Fruit fly (Drosophila melanogaster): Measurements from ENCODE around the gene SAK.

SAK gene

dm6 chr3L:21536857-21537256 is 21.2 kb upstream of the SAK start, which contains the start of gene Rpn10 (continued):
- TF ChIP-seq kay (GFP tag; optimal IDR thresholded peaks at IDR 0.05) (no peak), CG30403 (GFP tag; optimal IDR thresholded peaks at IDR 0.05) (peak; percentile 33), CG7987 (GFP tag; optimal IDR thresholded peaks at IDR 0.05) (peak; percentile 2), sna (GFP tag; IDR thresholded peaks at IDR 0.05; ENCODE audit: partially characterized antibody) (peak; percentile 94), Lhr (GFP tag; optimal IDR thresholded peaks at IDR 0.05) (peak; percentile 73), crol (GFP tag; IDR thresholded peaks at IDR 0.05) (no peak), TFAM (GFP tag; optimal IDR thresholded peaks at IDR 0.05) (no peak), Hsf (GFP tag; optimal IDR thresholded peaks at IDR 0.05) (peak; percentile 48), gsb-n (tag; optimal IDR thresholded peaks at IDR 0.05) (no peak), h (optimal IDR thresholded peaks at IDR 0.05) (no peak), CG15514 (GFP tag; optimal IDR thresholded peaks at IDR 0.05) (peak; percentile 80), MESR4 (GFP tag; optimal IDR thresholded peaks at IDR 0.05) (peak; percentile 76), ac (GFP tag; optimal IDR thresholded peaks at IDR 0.05) (no peak), CG17829 (tag; optimal IDR thresholded peaks at IDR 0.05) (peak; percentile 58), unc-4 (GFP tag; IDR thresholded peaks at IDR 0.05; ENCODE audit: partially characterized antibody) (peak; percentile 97), nom (GFP tag; optimal IDR thresholded peaks at IDR 0.05) (peak; percentile 8), unpg (GFP tag; optimal IDR thresholded peaks at IDR 0.05) (no peak), CG6791 (GFP tag; IDR thresholded peaks at IDR 0.05; ENCODE audit: partially characterized antibody) (peak; percentile 98), CG3995 (GFP tag; optimal IDR thresholded peaks at IDR 0.05) (peak; percentile 43), chm (GFP tag; IDR thresholded peaks at IDR 0.05) (no peak), CoRest (tag; optimal IDR thresholded peaks at IDR 0.05) (peak; percentile 67), CG12942 (GFP tag; optimal IDR thresholded peaks at IDR 0.05) (no peak), lola (GFP tag; optimal IDR thresholded peaks at IDR 0.05) (peak in 1 of 3 experiments; percentile 13), CG9932 (GFP tag; IDR thresholded peaks at IDR 0.05) (no peak), Xrp1 (GFP tag; IDR thresholded peaks at IDR 0.05) (no peak), Med (GFP tag) (peak; percentile 85), CG18262 (tag; optimal IDR thresholded peaks at IDR 0.05) (peak; percentile 7), bowl (GFP tag; IDR thresholded peaks at IDR 0.05) (no peak), CG12219 (GFP tag; optimal IDR thresholded peaks at IDR 0.05) (no peak), cg (GFP tag; optimal IDR thresholded peaks at IDR 0.05) (no peak), Lim3 (GFP tag; IDR thresholded peaks at IDR 0.05) (no peak), lbe (GFP tag; optimal IDR thresholded peaks at IDR 0.05) (no peak), CG34376 (GFP tag; optimal IDR thresholded peaks at IDR 0.05) (no peak), knrl (GFP tag; IDR thresholded peaks at IDR 0.05; ENCODE audit: partially characterized antibody) (peak; percentile 98), sens (GFP tag) (peak; percentile 46), CG16863 (GFP tag; optimal IDR thresholded peaks at IDR 0.05) (no peak), phol (tag; optimal IDR thresholded peaks at IDR 0.05) (peak; percentile 64), CG14441 (GFP tag; IDR thresholded peaks at IDR 0.05) (no peak), CG4707 (GFP tag; optimal IDR thresholded peaks at IDR 0.05) (no peak), Hr39 (optimal IDR thresholded peaks at IDR 0.05) (no peak), ems (GFP tag; optimal IDR thresholded peaks at IDR 0.05) (no peak), CG12769 (tag; optimal IDR thresholded peaks at IDR 0.05) (no peak), Doc3 (GFP tag; IDR thresholded peaks at IDR 0.05; ENCODE audit: partially characterized antibody) (peak; percentile 94), ara (GFP tag; IDR thresholded peaks at IDR 0.05) (no peak), ham (GFP tag; IDR thresholded peaks at IDR 0.05) (no peak), tgo (GFP tag; IDR thresholded peaks at IDR 0.05) (no peak), Sry-δ (GFP tag; optimal IDR thresholded peaks at IDR 0.05) (peak; percentile 81), CG13775 (GFP tag; optimal IDR thresholded peaks at IDR 0.05) (no peak), Ets65A (GFP tag) (peak; percentile 90), shn (GFP tag; optimal IDR thresholded peaks at IDR 0.05) (no peak), CG8924 (tag; optimal IDR thresholded peaks at IDR 0.05) (no peak), yki (optimal IDR thresholded peaks at IDR 0.05) (no peak)

Measured in whole organism, embryonic.